Fruit fly (Drosophila melanogaster) S2 (cell line): ENCODE measurements around the gene Mpcp2.

Experiments
- CG8478 ChIP-seq: fragments of >200 bp; optimal IDR thresholded peaks from 2 replicates; lab custom pipeline; 2018
- CTCF ChIP-seq, 2 experiments: fragments of >200 bp; optimal IDR thresholded peaks; 2 replicates each; lab custom pipeline; 2018

DNA sequence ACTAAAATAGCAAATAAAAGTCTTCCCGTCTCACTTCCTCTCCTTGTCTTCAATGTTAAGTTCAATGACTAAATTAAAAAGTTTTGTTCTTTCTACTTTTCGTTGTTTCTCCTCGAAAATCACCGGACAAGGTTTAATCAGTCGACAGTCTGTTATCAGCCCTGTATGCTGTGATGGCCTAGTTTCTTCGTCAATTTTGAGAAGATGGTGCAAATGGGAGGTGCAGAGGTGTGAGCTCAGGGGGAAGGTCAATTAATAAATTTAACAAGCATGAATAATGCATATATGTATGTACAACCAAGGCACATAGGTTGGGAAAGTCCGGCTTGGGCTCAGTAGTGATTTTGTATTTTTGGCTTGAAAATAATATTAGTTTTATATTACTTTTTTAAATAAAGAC lies 20.6 kb downstream of the Mpcp2 start:
- TF ChIP-seq CG8478 (lab: Kevin White, UChicago) (no peak), CTCF (optimal IDR thresholded peaks at IDR 0.05; lab: Kevin White, UChicago) (no peak)
